Worm (Caenorhabditis elegans) whole organism, L3 larva: Measurements from ENCODE around the gene srj-6.

ENCODE experiments used
- aly-2 ChIP-seq: fragments of 150-350 bp; optimal IDR thresholded peaks from 2 replicates; lab custom pipeline; 2014; ENCODE audit warnings: missing biosample characterization, missing genetic modification characterization
- ceh-82 ChIP-seq: fragments of 150-350 bp; optimal IDR thresholded peaks from 2 replicates; lab custom pipeline; 2014; ENCODE audit warnings: missing biosample characterization, missing genetic modification characterization
- egl-5 ChIP-seq: fragments of 150-350 bp; optimal IDR thresholded peaks from 2 replicates; lab custom pipeline; 2017; ENCODE audit warnings: missing biosample characterization, missing genetic modification reagents, missing genetic modification characterization, inconsistent platforms
- elt-3 ChIP-seq, 3 experiments: fragments of 150-350 bp in 1 of 3; sonication (generic microtip) in 2 of 3; optimal IDR thresholded peaks; 2 replicates in 2 of 3; 4 replicates in 1 of 3; lab custom pipeline; 2014 to 2017; ENCODE audit warnings: missing biosample characterization in 3 of 3, missing genetic modification characterization in 3 of 3
- sea-2 ChIP-seq: fragments of 150-350 bp; sonication (generic microtip); optimal IDR thresholded peaks from 4 replicates; lab custom pipeline; 2014; ENCODE audit warnings: missing biosample characterization, missing genetic modification reagents, missing genetic modification characterization
- skn-1 ChIP-seq: fragments of 150-350 bp; optimal IDR thresholded peaks from 2 replicates; lab custom pipeline; 2014; ENCODE audit warnings: missing biosample characterization, missing genetic modification characterization
- snpc-4 ChIP-seq: fragments of 150-350 bp; optimal IDR thresholded peaks from 2 replicates; lab custom pipeline; 2014; ENCODE audit warnings: missing biosample characterization, missing genetic modification characterization
- unc-62 ChIP-seq: fragments of 150-350 bp; sonication (generic microtip); optimal IDR thresholded peaks from 4 replicates; lab custom pipeline; 2014; ENCODE audit warnings: missing biosample characterization, missing genetic modification reagents, missing genetic modification characterization

- TF ChIP-seq snpc-4 (tag; lab: Kevin White, UChicago) = no peak
- TF ChIP-seq skn-1 (tag; lab: Kevin White, UChicago) = no peak
- no peak for TF ChIP-seq aly-2 (tag; lab: Kevin White, UChicago)
- TF ChIP-seq unc-62 (GFP tag; lab: Kevin White, UChicago) = no peak
- TF ChIP-seq sea-2 (GFP tag; lab: Kevin White, UChicago) = no peak
- no peak for TF ChIP-seq ceh-82 (tag; lab: Kevin White, UChicago)
- TF ChIP-seq elt-3 (tag; optimal IDR thresholded peaks at IDR 0.05; lab: Kevin White, UChicago) = no peak
- no peak for TF ChIP-seq egl-5 (tag; lab: Kevin White, UChicago)
Observed at ce11 chrV:615275-615674, 39.0 kb downstream of the srj-6 start, which contains the start of gene F48G7.13.
